Fruit fly (Drosophila melanogaster) whole organism, embryonic: ENCODE data around the gene Cpr11A.

Experiments used
- Blimp-1 ChIP-seq: fragments of 200-800 bp; sonication (Bioruptor generic); optimal IDR thresholded peaks from 3 replicates; lab custom pipeline; 2018; ENCODE audit warnings: missing biosample characterization, missing genetic modification characterization, mild to moderate bottlenecking, moderate library complexity, missing genetic modification reagents
- CG10543 ChIP-seq: fragments of 200-800 bp; sonication (Bioruptor generic); optimal IDR thresholded peaks from 3 replicates; lab custom pipeline; 2017; ENCODE audit warnings: missing biosample characterization, mild to moderate bottlenecking, missing genetic modification characterization, moderate library complexity
- CG11085 ChIP-seq: fragments of 200-800 bp; sonication (Bioruptor generic); IDR thresholded peaks from 2 replicates; pipeline ENCODE4 v1.3.6; 2022; ENCODE audit warnings: missing biosample characterization, missing genetic modification characterization
- CG11247 ChIP-seq: fragments of 200-800 bp; sonication (Bioruptor generic); IDR thresholded peaks from 2 replicates; pipeline ENCODE4 v1.3.6; 2022; ENCODE audit warnings: missing biosample characterization, missing genetic modification characterization
- CG11723 ChIP-seq: fragments of 200-800 bp; sonication (Bioruptor generic); optimal IDR thresholded peaks from 2 replicates; lab custom pipeline; 2017; ENCODE audit warnings: missing biosample characterization, mild to moderate bottlenecking, missing genetic modification characterization
- CG13296 ChIP-seq: fragments of 200-800 bp; sonication (Bioruptor generic); optimal IDR thresholded peaks from 3 replicates; lab custom pipeline; 2018; ENCODE audit warnings: missing biosample characterization, mild to moderate bottlenecking, missing genetic modification characterization
- CG13775 ChIP-seq: fragments of 200-800 bp; sonication (Bioruptor generic); optimal IDR thresholded peaks from 3 replicates; lab custom pipeline; 2017; ENCODE audit warnings: missing biosample characterization, mild to moderate bottlenecking, missing genetic modification characterization
- CG14965 ChIP-seq: fragments of 200-800 bp; sonication (Bioruptor generic); optimal IDR thresholded peaks from 2 replicates; lab custom pipeline; 2016; ENCODE audit warnings: missing biosample characterization, missing genetic modification characterization, borderline replicate concordance
- CG1529 ChIP-seq: fragments of 200-800 bp; sonication (Bioruptor generic); optimal IDR thresholded peaks from 3 replicates; lab custom pipeline; 2018; ENCODE audit warnings: missing biosample characterization, missing genetic modification characterization
- CG17328 ChIP-seq: fragments of 200-800 bp; sonication (Bioruptor generic); IDR thresholded peaks from 2 replicates; pipeline ENCODE4 v1.3.6; 2022; ENCODE audit warnings: missing biosample characterization, missing genetic modification characterization
- CG17359 ChIP-seq: fragments of 200-800 bp; sonication (Bioruptor generic); optimal IDR thresholded peaks from 3 replicates; lab custom pipeline; 2018; ENCODE audit warnings: missing biosample characterization, mild to moderate bottlenecking, missing genetic modification characterization, moderate library complexity
- CG17802 ChIP-seq: fragments of 200-800 bp; sonication (Bioruptor generic); optimal IDR thresholded peaks from 2 replicates; lab custom pipeline; 2018; ENCODE audit warnings: missing biosample characterization, mild to moderate bottlenecking, missing genetic modification characterization, moderate library complexity
- CG18262 ChIP-seq: fragments of 200-800 bp; optimal IDR thresholded peaks from 3 replicates; lab custom pipeline; 2019; ENCODE audit warnings: missing biosample characterization, mild to moderate bottlenecking, missing genetic modification characterization, moderate library complexity
- CG32532 ChIP-seq: fragments of 200-800 bp; sonication (Bioruptor generic); IDR thresholded peaks from 2 replicates; pipeline ENCODE4 v1.3.6; 2022; ENCODE audit warnings: missing biosample characterization, missing genetic modification characterization
- CG32767 ChIP-seq: fragments of 200-800 bp; sonication (Bioruptor generic); IDR thresholded peaks from 2 replicates; pipeline ENCODE4 v1.3.6; 2022; ENCODE audit warnings: missing biosample characterization, missing genetic modification characterization
- CG3281 ChIP-seq: fragments of 200-800 bp; sonication (Bioruptor generic); optimal IDR thresholded peaks from 3 replicates; lab custom pipeline; 2017; ENCODE audit warnings: missing biosample characterization, mild to moderate bottlenecking, missing genetic modification characterization
- CG3726 ChIP-seq: fragments of 200-800 bp; sonication (Bioruptor generic); IDR thresholded peaks from 3 replicates; pipeline ENCODE4, ENCODE4 v1.3.6; 2022; ENCODE audit warnings: missing biosample characterization, missing genetic modification characterization
- CG3847 ChIP-seq: fragments of 200-800 bp; sonication (Bioruptor generic); IDR thresholded peaks from 2 replicates; pipeline ENCODE4 v1.3.6; 2022; ENCODE audit warnings: missing biosample characterization, missing genetic modification characterization
- CG4404 ChIP-seq: fragments of 200-800 bp; sonication (Bioruptor generic); IDR thresholded peaks from 2 replicates; pipeline ENCODE4 v1.3.6; 2022; ENCODE audit warnings: missing biosample characterization, missing genetic modification characterization
- CG4730 ChIP-seq: fragments of 200-800 bp; sonication (Bioruptor generic); IDR thresholded peaks from 2 replicates; pipeline ENCODE4 v1.3.6; 2022; ENCODE audit warnings: missing biosample characterization, missing genetic modification characterization
- CG7556 ChIP-seq: fragments of 200-800 bp; sonication (Bioruptor generic); optimal IDR thresholded peaks from 2 replicates; lab custom pipeline; 2017; ENCODE audit warnings: missing biosample characterization, mild to moderate bottlenecking, missing genetic modification characterization
- CG7987 ChIP-seq: fragments of 200-800 bp; sonication (Bioruptor generic); optimal IDR thresholded peaks from 2 replicates; lab custom pipeline; 2018; ENCODE audit warnings: missing biosample characterization, mild to moderate bottlenecking, missing genetic modification characterization, moderate library complexity
- CG8388 ChIP-seq: fragments of 200-800 bp; sonication (Bioruptor generic); optimal IDR thresholded peaks from 2 replicates; lab custom pipeline; 2019; ENCODE audit warnings: missing biosample characterization, mild to moderate bottlenecking, missing genetic modification characterization, moderate library complexity
- CG9609 ChIP-seq: fragments of 200-800 bp; sonication (Bioruptor generic); optimal IDR thresholded peaks from 3 replicates; lab custom pipeline; 2016; ENCODE audit warnings: missing biosample characterization, missing genetic modification characterization
- H15 ChIP-seq: fragments of 200-800 bp; sonication (Bioruptor generic); IDR thresholded peaks from 3 replicates; pipeline ENCODE4 v1.3.6; 2022; ENCODE audit warnings: missing biosample characterization, missing genetic modification characterization
- HLH3B ChIP-seq: fragments of 200-800 bp; sonication (Bioruptor generic); IDR thresholded peaks from 2 replicates; pipeline ENCODE4 v1.3.6; 2022; ENCODE audit warnings: missing biosample characterization, missing genetic modification characterization
- Jarid2 ChIP-seq: fragments of 200-800 bp; sonication (Bioruptor generic); optimal IDR thresholded peaks from 3 replicates; lab custom pipeline; 2017; ENCODE audit warnings: mild to moderate bottlenecking, missing biosample characterization, missing genetic modification reagents, missing genetic modification characterization
- Lhr ChIP-seq: fragments of 200-800 bp; sonication (Bioruptor generic); optimal IDR thresholded peaks from 3 replicates; lab custom pipeline; 2017; ENCODE audit warnings: mild to moderate bottlenecking, missing biosample characterization, missing genetic modification reagents, missing genetic modification characterization
- Myb ChIP-seq: fragments of 200-800 bp; sonication (Bioruptor generic); optimal IDR thresholded peaks from 2 replicates; lab custom pipeline; 2016; ENCODE audit warnings: missing biosample characterization, missing genetic modification characterization
- Nf-YC ChIP-seq: fragments of 200-800 bp; optimal IDR thresholded peaks from 3 replicates; lab custom pipeline; 2019; ENCODE audit warnings: missing biosample characterization, mild to moderate bottlenecking, missing genetic modification characterization, moderate library complexity
- TFAM ChIP-seq: fragments of 200-800 bp; sonication (Bioruptor generic); optimal IDR thresholded peaks from 2 replicates; lab custom pipeline; 2017; ENCODE audit warnings: missing biosample characterization, missing genetic modification characterization, inconsistent platforms
- al ChIP-seq: fragments of 200-800 bp; sonication (Bioruptor generic); IDR thresholded peaks from 2 replicates; pipeline ENCODE4 v1.3.6; 2022; ENCODE audit warnings: missing biosample characterization, missing genetic modification characterization
- bsh ChIP-seq, 2 experiments: fragments of 200-800 bp; sonication (Bioruptor generic); optimal IDR thresholded peaks; 2 replicates each; lab custom pipeline; 2017 to 2018; ENCODE audit warnings: mild to moderate bottlenecking in 2 of 2, missing biosample characterization in 2 of 2, missing genetic modification characterization in 2 of 2, moderate library complexity in 1 of 2
- crp ChIP-seq, 2 experiments: fragments of 200-800 bp; sonication (Bioruptor generic); optimal IDR thresholded peaks; 2 replicates in 1 of 2; 3 replicates in 1 of 2; lab custom pipeline; 2017; ENCODE audit warnings: missing biosample characterization in 2 of 2, missing genetic modification characterization in 2 of 2, mild to moderate bottlenecking in 1 of 2, moderate library complexity in 1 of 2
- dimm ChIP-seq: fragments of 200-800 bp; sonication (Bioruptor generic); IDR thresholded peaks from 2 replicates; pipeline ENCODE4 v1.3.6; 2022; ENCODE audit warnings: missing biosample characterization, missing genetic modification characterization
- esg ChIP-seq: fragments of 200-800 bp; sonication (Bioruptor generic); conservative IDR thresholded peaks from 2 replicates; pipeline ENCODE4 v1.3.6; 2022; ENCODE audit warnings: missing biosample characterization, missing genetic modification characterization
- gem ChIP-seq: fragments of 200-800 bp; sonication (Bioruptor generic); optimal IDR thresholded peaks from 2 replicates; lab custom pipeline; 2019; ENCODE audit warnings: missing biosample characterization, mild to moderate bottlenecking, missing genetic modification characterization, moderate library complexity
- otp ChIP-seq: fragments of 200-800 bp; sonication (Bioruptor generic); IDR thresholded peaks from 3 replicates; pipeline ENCODE4, ENCODE4 v1.3.6; 2022; ENCODE audit warnings: missing biosample characterization, missing genetic modification characterization
- phol ChIP-seq: fragments of 200-800 bp; sonication (Bioruptor generic); optimal IDR thresholded peaks from 3 replicates; lab custom pipeline; 2018; ENCODE audit warnings: missing biosample characterization, mild to moderate bottlenecking, missing genetic modification characterization, moderate library complexity
- prd ChIP-seq, 3 experiments: fragments of >200 bp in 2 of 3; fragments of 200-800 bp in 1 of 3; sonication (Bioruptor generic) in 1 of 3; optimal IDR thresholded peaks in 2 of 3; IDR thresholded peaks in 1 of 3; 2 replicates in 2 of 3; 3 replicates in 1 of 3; pipeline versions ENCODE4 v1.3.6 to Lab custom; 2017 to 2022; ENCODE audit warnings: missing biosample characterization in 1 of 3, missing genetic modification characterization in 1 of 3
- rib ChIP-seq: fragments of 200-800 bp; sonication (Bioruptor generic); IDR thresholded peaks from 2 replicates; pipeline ENCODE4 v1.3.6; 2022; ENCODE audit warnings: missing biosample characterization, missing genetic modification characterization
- sc ChIP-seq, 3 experiments: fragments of >200 bp in 2 of 3; fragments of 200-800 bp in 1 of 3; sonication (Bioruptor generic) in 1 of 3; optimal IDR thresholded peaks; 2 replicates in 2 of 3; 3 replicates in 1 of 3; lab custom pipeline; 2017; ENCODE audit warnings: mild to moderate bottlenecking in 1 of 3, missing biosample characterization in 1 of 3, missing genetic modification characterization in 1 of 3, missing genetic modification reagents in 1 of 3
- sens-2 ChIP-seq: fragments of 200-800 bp; sonication (Bioruptor generic); IDR thresholded peaks from 2 replicates; pipeline ENCODE4 v1.3.6; 2022; ENCODE audit warnings: missing biosample characterization, missing genetic modification characterization
- sr ChIP-seq: fragments of 200-800 bp; sonication (Bioruptor generic); IDR thresholded peaks from 3 replicates; pipeline ENCODE4 v1.3.6; 2022; ENCODE audit warnings: missing biosample characterization, missing genetic modification characterization
- stc ChIP-seq: fragments of 200-800 bp; sonication (Bioruptor generic); IDR thresholded peaks from 2 replicates; pipeline ENCODE4 v1.3.6; 2022; ENCODE audit warnings: missing biosample characterization, missing genetic modification characterization
- unc-4 ChIP-seq: fragments of 200-800 bp; sonication (Bioruptor generic); IDR thresholded peaks from 2 replicates; pipeline ENCODE4 v1.3.6; 2022; ENCODE audit warnings: missing biosample characterization, missing genetic modification characterization; ENCODE audit not compliant: partially characterized antibody
- zfh1 ChIP-seq: fragments of 200-800 bp; sonication (Bioruptor generic); IDR thresholded peaks from 3 replicates; pipeline ENCODE4 v1.3.6; 2022; ENCODE audit warnings: missing biosample characterization, missing genetic modification characterization

Cpr11A gene

DNA sequence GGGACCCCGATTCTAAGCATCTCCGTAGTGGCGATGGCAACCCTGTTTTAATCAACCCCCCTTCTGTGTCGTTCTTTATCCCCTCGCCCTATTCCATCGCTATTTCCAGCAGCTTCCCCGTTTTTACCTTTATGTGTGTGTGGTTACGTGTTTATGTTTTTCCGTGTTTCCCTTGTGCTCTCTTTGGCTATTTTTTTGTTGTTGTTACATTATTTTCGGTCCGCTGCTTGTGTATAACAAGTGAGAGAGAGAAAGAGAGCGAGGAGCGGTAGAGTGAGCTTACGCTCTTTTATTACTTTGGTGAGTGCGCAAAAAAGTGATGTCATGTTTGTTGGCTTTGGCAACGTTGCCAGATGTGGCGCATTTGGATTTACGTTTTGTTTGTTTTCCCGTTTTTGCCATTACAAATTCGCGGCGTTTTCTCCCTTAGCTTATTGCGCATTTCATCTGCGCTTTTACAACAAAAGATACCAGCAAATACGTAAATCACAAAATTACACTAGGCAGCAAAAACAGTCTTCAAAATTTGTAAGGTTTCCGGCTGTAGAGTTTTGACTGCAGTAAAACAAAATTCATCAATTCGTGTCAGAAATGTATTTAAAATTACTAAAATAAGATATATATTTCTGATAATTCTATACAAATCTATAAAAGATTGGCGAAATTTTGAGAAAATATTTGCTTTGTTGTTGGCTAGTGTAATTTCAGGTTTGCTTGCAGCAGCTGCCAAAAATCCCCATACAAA lies 16.4 kb upstream of the Cpr11A start (continued):
- TF ChIP-seq sr (GFP tag; lab: Robert Waterston, UW) (no peak), sens-2 (GFP tag; lab: Robert Waterston, UW) (no peak), CG10543 (peak; percentile 26), unc-4 (GFP tag; lab: Robert Waterston, UW) (peak; percentile 39; the same call in 1 of the 2 replicates), CG14965 (GFP tag; lab: Kevin White, UChicago) (no peak), CG11247 (GFP tag; lab: Robert Waterston, UW) (peak; percentile 60; the same call in 1 of the 2 replicates), CG1529 (no peak), CG32767 (GFP tag; lab: Robert Waterston, UW) (peak; percentile 62; the same call in 1 of the 2 replicates), CG7556 (peak; percentile 47), CG11723 (GFP tag; lab: Kevin White, UChicago) (peak; percentile 29), CG7987 (GFP tag; lab: Kevin White, UChicago) (no peak), CG11085 (GFP tag; lab: Robert Waterston, UW) (0 out of 2 replicates have a peak, but pooled peaks have one; percentile 23), crp (GFP tag; optimal IDR thresholded peaks at IDR 0.05; lab: Kevin White, UChicago) (no peak), CG13775 (GFP tag; lab: Kevin White, UChicago) (peak; percentile 56), phol (tag; lab: Kevin White, UChicago) (peak; percentile 53), al (GFP tag; lab: Robert Waterston, UW) (peak; percentile 72), HLH3B (GFP tag; lab: Robert Waterston, UW) (peak; percentile 62; the same call in 1 of the 2 replicates), sc (optimal IDR thresholded peaks at IDR 0.05; lab: Kevin White, UChicago) (no peak), sc (GFP tag; optimal IDR thresholded peaks at IDR 0.05; lab: Kevin White, UChicago) (peak; percentile 20), dimm (no peak), Myb (no peak), stc (GFP tag; lab: Robert Waterston, UW) (peak; percentile 37; the same call in 1 of the 2 replicates), CG9609 (GFP tag; lab: Kevin White, UChicago) (no peak), CG17328 (GFP tag; lab: Robert Waterston, UW) (peak; percentile 36; the same call in 1 of the 2 replicates), CG18262 (tag; lab: Kevin White, UChicago) (peak; percentile 59), CG4404 (GFP tag; lab: Robert Waterston, UW) (peak; percentile 33; the same call in 1 of the 2 replicates), Blimp-1 (peak; percentile 19), gem (tag; lab: Kevin White, UChicago) (peak; percentile 74), otp (GFP tag; lab: Robert Waterston, UW) (0 out of 3 replicates have a peak, but pooled peaks have one; percentile 54), TFAM (GFP tag; lab: Kevin White, UChicago) (no peak), CG3847 (GFP tag; lab: Robert Waterston, UW) (peak; percentile 74), CG4730 (GFP tag; lab: Robert Waterston, UW) (peak; percentile 47; the same call in 1 of the 2 replicates), prd (optimal IDR thresholded peaks at IDR 0.05; lab: Kevin White, UChicago) (no peak), prd (GFP tag; IDR thresholded peaks at IDR 0.05; lab: Robert Waterston, UW) (peak; percentile 70), H15 (GFP tag; lab: Robert Waterston, UW) (peak; percentile 58; the same call in 1 of the 3 replicates), CG13296 (GFP tag; lab: Kevin White, UChicago) (peak; percentile 60), zfh1 (peak; percentile 65; the same call in 2 of the 3 replicates), CG3281 (GFP tag; lab: Kevin White, UChicago) (peak; percentile 80), rib (GFP tag; lab: Robert Waterston, UW) (peak; percentile 23; the same call in 1 of the 2 replicates), Nf-YC (tag; lab: Kevin White, UChicago) (peak; percentile 16), CG8388 (GFP tag; lab: Kevin White, UChicago) (peak; percentile 29), CG32532 (GFP tag; lab: Robert Waterston, UW) (peak; percentile 76), CG17802 (no peak), CG17359 (tag; lab: Kevin White, UChicago) (peak; percentile 59), CG3726 (GFP tag; lab: Robert Waterston, UW) (0 out of 3 replicates have a peak, but pooled peaks have one; percentile 53), esg (peak; percentile 66), Jarid2 (GFP tag; lab: Kevin White, UChicago) (no peak), Lhr (no peak), bsh (GFP tag; optimal IDR thresholded peaks at IDR 0.05; lab: Kevin White, UChicago) (peak in 1 of 2 experiments; percentile 58)
